Fruit fly (Drosophila melanogaster): ENCODE measurements around the gene nkd.

DNA sequence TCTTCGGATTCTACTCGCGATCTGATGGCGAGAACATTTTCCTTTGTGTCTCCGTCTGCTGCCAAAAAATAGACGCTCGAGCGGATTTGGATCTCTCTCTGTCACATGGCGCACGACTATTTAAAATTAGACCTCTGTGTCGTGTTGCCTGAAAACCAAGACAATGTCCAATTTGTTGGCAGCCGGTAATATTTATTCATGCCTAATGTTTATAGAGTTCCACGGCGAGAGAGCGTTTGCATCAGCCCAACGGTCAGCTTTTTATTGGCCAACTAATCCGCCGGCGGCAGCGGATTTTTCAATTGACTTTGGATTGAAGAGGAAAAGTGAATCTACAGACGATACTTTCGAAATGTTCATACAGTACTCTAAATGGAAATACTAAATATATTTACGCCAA is 42.0 kb downstream of the nkd start, which contains the start of gene SmydA-2:
- no peak for TF ChIP-seq CG6765 (GFP tag; optimal IDR thresholded peaks at IDR 0.05)
- TF ChIP-seq Dek (tag; optimal IDR thresholded peaks at IDR 0.05) = no peak
- TF ChIP-seq az2 (GFP tag; optimal IDR thresholded peaks at IDR 0.05) = no peak
- no peak for TF ChIP-seq Eip74EF (GFP tag; optimal IDR thresholded peaks at IDR 0.05)
- TF ChIP-seq CG2889 (GFP tag; IDR thresholded peaks at IDR 0.05) = no peak
- TF ChIP-seq Deaf1 (tag; optimal IDR thresholded peaks at IDR 0.05) = no peak
- no peak for TF ChIP-seq Gsc (GFP tag; IDR thresholded peaks at IDR 0.05)
